Worm (Caenorhabditis elegans) whole organism, young adult: Measurements from ENCODE around the gene D1086.19.

Experiments
- T07F8.4 ChIP-seq: sonication (generic microtip); optimal IDR thresholded peaks from 2 replicates; lab custom pipeline; 2016; ENCODE audit warnings: mild to moderate bottlenecking, missing genetic modification characterization, moderate library complexity, missing compliant biosample characterization
- bed-1 ChIP-seq: fragments of 200-800 bp; sonication (Bioruptor generic); IDR thresholded peaks from 2 replicates; pipeline ENCODE4 v1.3.6; 2022; ENCODE audit warnings: missing genetic modification reagents, missing genetic modification characterization, missing compliant biosample characterization
- cebp-1 ChIP-seq, 2 experiments: fragments of 200-800 bp in 1 of 2; sonication (Bioruptor generic) in 1 of 2; sonication (generic microtip) in 1 of 2; IDR thresholded peaks in 1 of 2; optimal IDR thresholded peaks in 1 of 2; 2 replicates each; pipeline versions ENCODE4 v1.3.6 to Lab custom; 2017 to 2022; ENCODE audit warnings: missing compliant biosample characterization in 2 of 2, missing genetic modification characterization in 2 of 2, mild to moderate bottlenecking in 1 of 2, missing genetic modification reagents in 1 of 2, moderate library complexity in 1 of 2
- dpff-1 ChIP-seq: sonication (generic microtip); optimal IDR thresholded peaks from 2 replicates; lab custom pipeline; 2017; ENCODE audit warnings: mild to moderate bottlenecking, missing genetic modification characterization, missing compliant biosample characterization
- egrh-3 ChIP-seq: fragments of 200-800 bp; sonication (Bioruptor generic); IDR thresholded peaks from 2 replicates; pipeline ENCODE4 v1.3.6; 2022; ENCODE audit warnings: missing genetic modification reagents, missing genetic modification characterization, missing compliant biosample characterization
- ekl-4 ChIP-seq: fragments of 200-800 bp; sonication (Bioruptor generic); IDR thresholded peaks from 2 replicates; pipeline ENCODE4 v1.3.6; 2022; ENCODE audit warnings: missing genetic modification reagents, missing genetic modification characterization, missing compliant biosample characterization
- lag-1 ChIP-seq: fragments of 200-800 bp; sonication (Bioruptor generic); IDR thresholded peaks from 2 replicates; pipeline ENCODE4 v1.3.6; 2022; ENCODE audit warnings: missing genetic modification reagents, missing genetic modification characterization, missing compliant biosample characterization
- lir-1 ChIP-seq: fragments of 200-800 bp; sonication (Bioruptor generic); conservative IDR thresholded peaks from 2 replicates; pipeline ENCODE4 v1.3.6; 2022; ENCODE audit warnings: missing genetic modification reagents, missing genetic modification characterization, missing compliant biosample characterization
- tbx-9 ChIP-seq: sonication (generic microtip); optimal IDR thresholded peaks from 2 replicates; lab custom pipeline; 2016; ENCODE audit warnings: borderline replicate concordance, missing genetic modification characterization, inconsistent platforms, missing compliant biosample characterization
- ztf-28 ChIP-seq: fragments of 200-800 bp; sonication (Bioruptor generic); IDR thresholded peaks from 2 replicates; pipeline ENCODE4 v1.3.6; 2022; ENCODE audit warnings: missing genetic modification reagents, missing genetic modification characterization, missing compliant biosample characterization

ce11 chrV:14092403-14092802 is 4.3 kb downstream of the D1086.19 start, which contains the start of gene D1086.3:
- TF ChIP-seq lir-1 (GFP tag; lab: Robert Waterston, UW) (no peak), tbx-9 (no peak), cebp-1 (GFP tag; IDR thresholded peaks at IDR 0.05; lab: Robert Waterston, UW) (no peak), cebp-1 (tag; optimal IDR thresholded peaks at IDR 0.05; lab: Kevin White, UChicago) (no peak), egrh-3 (GFP tag; lab: Robert Waterston, UW) (no peak), bed-1 (GFP tag; lab: Robert Waterston, UW) (no peak), ztf-28 (GFP tag; lab: Robert Waterston, UW) (no peak), lag-1 (GFP tag; lab: Robert Waterston, UW) (no peak), dpff-1 (no peak), ekl-4 (GFP tag; lab: Robert Waterston, UW) (peak; percentile 55), T07F8.4 (tag; lab: Kevin White, UChicago) (no peak)
